Fruit fly (Drosophila melanogaster) whole organism, embryonic: Measurements from ENCODE around the gene CG5928.

Experiments used
- ATbp ChIP-seq: fragments of 200-800 bp; sonication (Bioruptor generic); optimal IDR thresholded peaks from 2 replicates; lab custom pipeline; 2017; ENCODE audit warnings: missing biosample characterization, mild to moderate bottlenecking, missing genetic modification characterization, missing genetic modification reagents
- Abd-B ChIP-seq: fragments of 200-800 bp; sonication (Bioruptor generic); optimal IDR thresholded peaks from 2 replicates; lab custom pipeline; 2018; ENCODE audit warnings: missing biosample characterization, mild to moderate bottlenecking, missing genetic modification characterization, moderate library complexity
- BEAF-32 ChIP-seq: fragments of 200-800 bp; sonication (Bioruptor generic); optimal IDR thresholded peaks from 3 replicates; lab custom pipeline; 2017; ENCODE audit warnings: missing biosample characterization, missing genetic modification characterization, mild to moderate bottlenecking, moderate library complexity, missing genetic modification reagents
- Bgb ChIP-seq: fragments of 200-800 bp; sonication (Bioruptor generic); IDR thresholded peaks from 2 replicates; pipeline ENCODE4 v1.3.6; 2022; ENCODE audit warnings: missing biosample characterization, missing genetic modification characterization; ENCODE audit not compliant: partially characterized antibody
- CG10274 ChIP-seq: fragments of 200-800 bp; sonication (Bioruptor generic); optimal IDR thresholded peaks from 3 replicates; lab custom pipeline; 2017; ENCODE audit warnings: missing biosample characterization, mild to moderate bottlenecking, missing genetic modification characterization
- CG10321 ChIP-seq: fragments of 200-800 bp; sonication (Bioruptor generic); IDR thresholded peaks from 2 replicates; pipeline ENCODE4 v1.3.6; 2022; ENCODE audit warnings: missing biosample characterization, missing genetic modification characterization
- CG10959 ChIP-seq: fragments of 200-800 bp; sonication (Bioruptor generic); IDR thresholded peaks from 2 replicates; pipeline ENCODE4 v1.3.6; 2022; ENCODE audit warnings: missing biosample characterization, missing genetic modification characterization
- CG10979 ChIP-seq: fragments of 200-800 bp; sonication (Bioruptor generic); optimal IDR thresholded peaks from 2 replicates; lab custom pipeline; 2018; ENCODE audit warnings: missing biosample characterization, mild to moderate bottlenecking, missing genetic modification characterization, moderate library complexity
- CG13424 ChIP-seq: fragments of 200-800 bp; sonication (Bioruptor generic); optimal IDR thresholded peaks from 2 replicates; lab custom pipeline; 2019; ENCODE audit warnings: missing biosample characterization, mild to moderate bottlenecking, missing genetic modification characterization, moderate library complexity
- CG15479 ChIP-seq: fragments of 200-800 bp; sonication (Bioruptor generic); optimal IDR thresholded peaks from 3 replicates; lab custom pipeline; 2019; ENCODE audit warnings: missing biosample characterization, mild to moderate bottlenecking, missing genetic modification characterization, moderate library complexity
- CG1647 ChIP-seq: fragments of 200-800 bp; sonication (Bioruptor generic); optimal IDR thresholded peaks from 3 replicates; lab custom pipeline; 2016; ENCODE audit warnings: missing biosample characterization, missing genetic modification characterization
- CG16813 ChIP-seq: fragments of 200-800 bp; sonication (Bioruptor generic); IDR thresholded peaks from 3 replicates; pipeline ENCODE4 v1.3.6; 2022; ENCODE audit warnings: missing biosample characterization, missing genetic modification characterization; ENCODE audit not compliant: partially characterized antibody
- CG33557 ChIP-seq: fragments of 200-800 bp; sonication (Bioruptor generic); optimal IDR thresholded peaks from 2 replicates; lab custom pipeline; 2019; ENCODE audit warnings: missing biosample characterization, mild to moderate bottlenecking, missing genetic modification characterization, moderate library complexity
- CG34376 ChIP-seq: fragments of 200-800 bp; sonication (Bioruptor generic); optimal IDR thresholded peaks from 2 replicates; lab custom pipeline; 2018; ENCODE audit warnings: missing biosample characterization, mild to moderate bottlenecking, missing genetic modification characterization
- CG3726 ChIP-seq: fragments of 200-800 bp; sonication (Bioruptor generic); IDR thresholded peaks from 3 replicates; pipeline ENCODE4, ENCODE4 v1.3.6; 2022; ENCODE audit warnings: missing biosample characterization, missing genetic modification characterization
- CG3995 ChIP-seq: fragments of 200-800 bp; sonication (Bioruptor generic); optimal IDR thresholded peaks from 3 replicates; lab custom pipeline; 2016; ENCODE audit warnings: missing biosample characterization, missing genetic modification characterization
- CG4617 ChIP-seq: fragments of 200-800 bp; sonication (Bioruptor generic); optimal IDR thresholded peaks from 3 replicates; lab custom pipeline; 2016; ENCODE audit warnings: missing biosample characterization, missing genetic modification characterization, borderline replicate concordance
- CG5245 ChIP-seq: fragments of 200-800 bp; sonication (Bioruptor generic); optimal IDR thresholded peaks from 3 replicates; lab custom pipeline; 2016; ENCODE audit warnings: missing biosample characterization, missing genetic modification characterization
- CG6765 ChIP-seq: fragments of 200-800 bp; sonication (Bioruptor generic); optimal IDR thresholded peaks from 3 replicates; lab custom pipeline; 2017; ENCODE audit warnings: missing biosample characterization, mild to moderate bottlenecking, missing genetic modification characterization
- CG7745 ChIP-seq: fragments of 200-800 bp; sonication (Bioruptor generic); optimal IDR thresholded peaks from 2 replicates; lab custom pipeline; 2018; ENCODE audit warnings: missing biosample characterization, mild to moderate bottlenecking, missing genetic modification characterization, moderate library complexity
- CG7839 ChIP-seq: fragments of 200-800 bp; sonication (Bioruptor generic); optimal IDR thresholded peaks from 3 replicates; lab custom pipeline; 2018; ENCODE audit warnings: missing biosample characterization, mild to moderate bottlenecking, missing genetic modification characterization, moderate library complexity
- E2f2 ChIP-seq: fragments of 200-800 bp; sonication (Bioruptor generic); IDR thresholded peaks from 2 replicates; pipeline ENCODE4 v1.3.6; 2022; ENCODE audit warnings: missing biosample characterization, missing genetic modification characterization
- ERR ChIP-seq: fragments of 200-800 bp; sonication (Bioruptor generic); optimal IDR thresholded peaks from 2 replicates; lab custom pipeline; 2016; ENCODE audit warnings: missing biosample characterization, missing genetic modification characterization
- HLHmδ ChIP-seq: fragments of 200-800 bp; sonication (Bioruptor generic); optimal IDR thresholded peaks from 2 replicates; lab custom pipeline; 2018; ENCODE audit warnings: missing biosample characterization, mild to moderate bottlenecking, missing genetic modification characterization, moderate library complexity
- Hr51 ChIP-seq, 2 experiments: fragments of 200-800 bp; sonication (Bioruptor generic); optimal IDR thresholded peaks; 2 replicates in 1 of 2; 3 replicates in 1 of 2; lab custom pipeline; 2016 to 2018; ENCODE audit warnings: missing biosample characterization in 2 of 2, missing genetic modification characterization in 2 of 2, mild to moderate bottlenecking in 1 of 2, moderate library complexity in 1 of 2
- Lpt ChIP-seq: fragments of >200 bp; optimal IDR thresholded peaks from 2 replicates; lab custom pipeline; 2018; ENCODE audit warnings: missing biosample characterization, missing genetic modification characterization
- Nf-YC ChIP-seq: fragments of 200-800 bp; optimal IDR thresholded peaks from 3 replicates; lab custom pipeline; 2019; ENCODE audit warnings: missing biosample characterization, mild to moderate bottlenecking, missing genetic modification characterization, moderate library complexity
- Scr ChIP-seq: fragments of 200-800 bp; sonication (Bioruptor generic); IDR thresholded peaks from 2 replicates; pipeline ENCODE4 v1.3.6; 2022; ENCODE audit warnings: missing biosample characterization, missing genetic modification characterization; ENCODE audit not compliant: partially characterized antibody
- ato ChIP-seq: fragments of 200-800 bp; sonication (Bioruptor generic); IDR thresholded peaks from 2 replicates; pipeline ENCODE4 v1.3.6; 2022; ENCODE audit warnings: missing biosample characterization, missing genetic modification characterization; ENCODE audit not compliant: partially characterized antibody
- az2 ChIP-seq: fragments of 200-800 bp; sonication (Bioruptor generic); optimal IDR thresholded peaks from 3 replicates; lab custom pipeline; 2016; ENCODE audit warnings: missing biosample characterization, missing genetic modification characterization
- caup ChIP-seq: fragments of 200-800 bp; sonication (Bioruptor generic); optimal IDR thresholded peaks from 3 replicates; lab custom pipeline; 2017; ENCODE audit warnings: missing biosample characterization, mild to moderate bottlenecking, missing genetic modification characterization, moderate library complexity; ENCODE audit not compliant: severe bottlenecking
- chm ChIP-seq: fragments of 200-800 bp; sonication (Bioruptor generic); IDR thresholded peaks from 2 replicates; pipeline ENCODE4 v1.3.6; 2022; ENCODE audit warnings: missing biosample characterization, missing genetic modification characterization
- da ChIP-seq: fragments of 200-800 bp; sonication (Bioruptor generic); optimal IDR thresholded peaks from 2 replicates; lab custom pipeline; 2016; ENCODE audit warnings: missing biosample characterization, missing genetic modification characterization
- danr ChIP-seq: fragments of 200-800 bp; sonication (Bioruptor generic); IDR thresholded peaks from 2 replicates; pipeline ENCODE4 v1.3.6; 2022; ENCODE audit warnings: missing biosample characterization, missing genetic modification characterization
- dysf ChIP-seq: fragments of 200-800 bp; sonication (Bioruptor generic); IDR thresholded peaks from 3 replicates; pipeline ENCODE4 v1.3.6; 2022; ENCODE audit warnings: missing biosample characterization, missing genetic modification characterization
- ewg ChIP-seq: fragments of 200-800 bp; sonication (Bioruptor generic); optimal IDR thresholded peaks from 3 replicates; lab custom pipeline; 2017; ENCODE audit warnings: mild to moderate bottlenecking, missing biosample characterization, missing genetic modification reagents, missing genetic modification characterization
- gem ChIP-seq: fragments of 200-800 bp; sonication (Bioruptor generic); optimal IDR thresholded peaks from 2 replicates; lab custom pipeline; 2019; ENCODE audit warnings: missing biosample characterization, mild to moderate bottlenecking, missing genetic modification characterization, moderate library complexity
- kni ChIP-seq: fragments of 200-800 bp; sonication (Bioruptor generic); optimal IDR thresholded peaks from 3 replicates; lab custom pipeline; 2017; ENCODE audit warnings: mild to moderate bottlenecking, missing biosample characterization, missing genetic modification reagents, missing genetic modification characterization
- lbe ChIP-seq: fragments of 200-800 bp; sonication (Bioruptor generic); optimal IDR thresholded peaks from 2 replicates; lab custom pipeline; 2016; ENCODE audit warnings: missing biosample characterization, mild to moderate bottlenecking, missing genetic modification characterization
- mam ChIP-seq: fragments of 200-800 bp; sonication (Bioruptor generic); optimal IDR thresholded peaks from 3 replicates; lab custom pipeline; 2016; ENCODE audit warnings: missing biosample characterization, missing genetic modification characterization
- mirr ChIP-seq: fragments of 200-800 bp; sonication (Bioruptor generic); optimal IDR thresholded peaks from 3 replicates; lab custom pipeline; 2018; ENCODE audit warnings: missing biosample characterization, mild to moderate bottlenecking, missing genetic modification characterization
- onecut ChIP-seq: fragments of 200-800 bp; sonication (Bioruptor generic); IDR thresholded peaks from 2 replicates; pipeline ENCODE4 v1.3.6; 2022; ENCODE audit warnings: missing biosample characterization, missing genetic modification characterization
- prd ChIP-seq, 3 experiments: fragments of >200 bp in 2 of 3; fragments of 200-800 bp in 1 of 3; sonication (Bioruptor generic) in 1 of 3; optimal IDR thresholded peaks in 2 of 3; IDR thresholded peaks in 1 of 3; 2 replicates in 2 of 3; 3 replicates in 1 of 3; pipeline versions ENCODE4 v1.3.6 to Lab custom; 2017 to 2022; ENCODE audit warnings: missing biosample characterization in 1 of 3, missing genetic modification characterization in 1 of 3
- psq ChIP-seq: fragments of 200-800 bp; sonication (Bioruptor generic); optimal IDR thresholded peaks from 2 replicates; lab custom pipeline; 2017; ENCODE audit warnings: missing biosample characterization, missing genetic modification characterization
- sens ChIP-seq: fragments of 200-800 bp; sonication (Bioruptor generic); peaks from one replicate; lab custom pipeline; 2016; ENCODE audit warnings: missing biosample characterization, missing genetic modification characterization
- sisA ChIP-seq: fragments of 200-800 bp; sonication (Bioruptor generic); IDR thresholded peaks from 2 replicates; pipeline ENCODE4 v1.3.6; 2022; ENCODE audit warnings: missing biosample characterization, missing genetic modification characterization
- tap ChIP-seq: fragments of 200-800 bp; optimal IDR thresholded peaks from 3 replicates; lab custom pipeline; 2019; ENCODE audit warnings: missing biosample characterization, mild to moderate bottlenecking, missing genetic modification characterization, moderate library complexity
- tll ChIP-seq, 2 experiments: fragments of 200-800 bp in 1 of 2; fragments of >200 bp in 1 of 2; sonication (Bioruptor generic) in 1 of 2; optimal IDR thresholded peaks; 2 replicates each; lab custom pipeline; 2017 to 2019; ENCODE audit warnings: missing biosample characterization in 2 of 2, missing genetic modification characterization in 2 of 2, mild to moderate bottlenecking in 1 of 2, moderate library complexity in 1 of 2
- zf30C ChIP-seq: fragments of 200-800 bp; sonication (Bioruptor generic); optimal IDR thresholded peaks from 3 replicates; lab custom pipeline; 2018; ENCODE audit warnings: missing biosample characterization, mild to moderate bottlenecking, missing genetic modification characterization

The CG5928 gene

dm6 chrX:6024638-6025037 is 43.1 kb upstream of the CG5928 start (continued):
- TF ChIP-seq Lpt (GFP tag; lab: Kevin White, UChicago) (no peak), chm (GFP tag; lab: Robert Waterston, UW) (peak; percentile 22; the same call in 1 of the 2 replicates), Abd-B (GFP tag; lab: Kevin White, UChicago) (peak; percentile 35), mam (GFP tag; lab: Kevin White, UChicago) (no peak), zf30C (peak; percentile 70), CG7745 (tag; lab: Kevin White, UChicago) (peak; percentile 0), mirr (GFP tag; lab: Kevin White, UChicago) (no peak), ATbp (GFP tag; lab: Kevin White, UChicago) (peak; percentile 33), danr (GFP tag; lab: Robert Waterston, UW) (no peak; the same call in 1 of the 2 replicates), prd (optimal IDR thresholded peaks at IDR 0.05; lab: Kevin White, UChicago) (no peak), prd (GFP tag; IDR thresholded peaks at IDR 0.05; lab: Robert Waterston, UW) (peak; percentile 56; the same call in 2 of the 3 replicates), CG10959 (GFP tag; lab: Robert Waterston, UW) (0 out of 2 replicates have a peak, but pooled peaks have one; percentile 52), ato (GFP tag; lab: Robert Waterston, UW) (no peak), CG13424 (tag; lab: Kevin White, UChicago) (peak; percentile 43), az2 (peak; percentile 59), psq (GFP tag; lab: Kevin White, UChicago) (no peak), CG1647 (GFP tag; lab: Kevin White, UChicago) (no peak), gem (tag; lab: Kevin White, UChicago) (peak; percentile 76), tap (tag; lab: Kevin White, UChicago) (peak; percentile 16), ERR (GFP tag; lab: Kevin White, UChicago) (no peak), Hr51 (GFP tag; optimal IDR thresholded peaks at IDR 0.05; lab: Kevin White, UChicago) (peak in 1 of 2 experiments; percentile 15), Scr (GFP tag; lab: Robert Waterston, UW) (no peak), E2f2 (GFP tag; lab: Robert Waterston, UW) (no peak), caup (GFP tag; lab: Kevin White, UChicago) (no peak), CG5245 (peak; percentile 21), CG10321 (GFP tag; lab: Robert Waterston, UW) (no peak), kni (GFP tag; lab: Kevin White, UChicago) (peak; percentile 50), CG7839 (tag; lab: Kevin White, UChicago) (peak; percentile 62), CG33557 (GFP tag; lab: Kevin White, UChicago) (no peak), sisA (GFP tag; lab: Robert Waterston, UW) (peak; percentile 57), CG3726 (0 out of 3 replicates have a peak, but pooled peaks have one; percentile 20), CG10979 (tag; lab: Kevin White, UChicago) (peak; percentile 73), CG34376 (GFP tag; lab: Kevin White, UChicago) (no peak), lbe (GFP tag; lab: Kevin White, UChicago) (no peak), CG15479 (GFP tag; lab: Kevin White, UChicago) (no peak), HLHmδ (GFP tag; lab: Kevin White, UChicago) (no peak), Bgb (no peak), BEAF-32 (GFP tag; lab: Kevin White, UChicago) (no peak), tll (GFP tag; optimal IDR thresholded peaks at IDR 0.05; lab: Kevin White, UChicago) (no peak), CG6765 (GFP tag; lab: Kevin White, UChicago) (no peak), sens (peak; percentile 93), CG3995 (no peak), CG16813 (no peak), ewg (GFP tag; lab: Kevin White, UChicago) (peak; percentile 36), onecut (GFP tag; lab: Robert Waterston, UW) (no peak), da (no peak), dysf (GFP tag; lab: Robert Waterston, UW) (peak; percentile 61; the same call in 2 of the 3 replicates), Nf-YC (tag; lab: Kevin White, UChicago) (no peak), CG10274 (GFP tag; lab: Kevin White, UChicago) (no peak), CG4617 (GFP tag; lab: Kevin White, UChicago) (peak; percentile 23)
